Worm (Caenorhabditis elegans) whole organism, young adult: ENCODE data around the gene cpg-9.

Source experiments
- B0035.1 ChIP-seq: sonication (generic microtip); optimal IDR thresholded peaks from 2 replicates; lab custom pipeline; 2016; ENCODE audit warnings: missing genetic modification characterization, mild to moderate bottlenecking, missing compliant biosample characterization, missing genotype, missing genetic modification reagents
- C17E4.6 ChIP-seq: fragments of 200-800 bp; sonication (Bioruptor generic); IDR thresholded peaks from 2 replicates; pipeline ENCODE4 v1.3.6; 2022; ENCODE audit warnings: missing genetic modification reagents, missing genetic modification characterization, missing compliant biosample characterization
- F37B4.10 ChIP-seq: fragments of 200-800 bp; sonication (Bioruptor generic); IDR thresholded peaks from 2 replicates; pipeline ENCODE4 v1.3.6; 2022; ENCODE audit warnings: missing genetic modification characterization, missing compliant biosample characterization
- F39B2.1 ChIP-seq: fragments of 200-800 bp; sonication (Bioruptor generic); IDR thresholded peaks from 2 replicates; pipeline ENCODE4 v1.3.6; 2022; ENCODE audit warnings: missing genetic modification reagents, missing genetic modification characterization, missing compliant biosample characterization
- F49E8.2 ChIP-seq: sonication (generic microtip); optimal IDR thresholded peaks from 3 replicates; lab custom pipeline; 2017; ENCODE audit warnings: missing genetic modification characterization, mild to moderate bottlenecking, missing compliant biosample characterization, antibody characterized with exemption, moderate library complexity; ENCODE audit not compliant: insufficient read depth
- F52B5.7 ChIP-seq: sonication (generic microtip); optimal IDR thresholded peaks from 2 replicates; lab custom pipeline; 2016; ENCODE audit warnings: mild to moderate bottlenecking, missing genetic modification characterization, missing compliant biosample characterization
- F57A8.1 ChIP-seq: fragments of 200-800 bp; sonication (Bioruptor generic); optimal IDR thresholded peaks from 2 replicates; lab custom pipeline; 2018; ENCODE audit warnings: mild to moderate bottlenecking, missing genetic modification characterization, moderate library complexity, missing compliant biosample characterization
- F57C9.4 ChIP-seq: sonication (generic microtip); optimal IDR thresholded peaks from 2 replicates; lab custom pipeline; 2017; ENCODE audit warnings: mild to moderate bottlenecking, missing genetic modification characterization, missing compliant biosample characterization
- K12H6.12 ChIP-seq: fragments of 200-800 bp; sonication (Bioruptor generic); optimal IDR thresholded peaks from 2 replicates; lab custom pipeline; 2018; ENCODE audit warnings: mild to moderate bottlenecking, missing genetic modification characterization, missing compliant biosample characterization
- T07F8.4 ChIP-seq: sonication (generic microtip); optimal IDR thresholded peaks from 2 replicates; lab custom pipeline; 2016; ENCODE audit warnings: mild to moderate bottlenecking, missing genetic modification characterization, moderate library complexity, missing compliant biosample characterization
- Y53F4B.3 ChIP-seq: fragments of 200-800 bp; sonication (Bioruptor generic); IDR thresholded peaks from 2 replicates; pipeline ENCODE4 v1.3.6; 2022; ENCODE audit warnings: missing genetic modification reagents, missing genetic modification characterization, missing compliant biosample characterization
- Y56A3A.18 ChIP-seq: fragments of 200-800 bp; sonication (Bioruptor generic); IDR thresholded peaks from 2 replicates; pipeline ENCODE4 v1.3.6; 2022; ENCODE audit warnings: missing genetic modification reagents, missing genetic modification characterization, missing compliant biosample characterization
- ZK185.1 ChIP-seq: sonication (generic microtip); optimal IDR thresholded peaks from 2 replicates; lab custom pipeline; 2016; ENCODE audit warnings: mild to moderate bottlenecking, missing genetic modification characterization, missing compliant biosample characterization; ENCODE audit not compliant: poor library complexity, severe bottlenecking
- atf-7 ChIP-seq: sonication (generic microtip); optimal IDR thresholded peaks from 2 replicates; lab custom pipeline; 2017; ENCODE audit warnings: mild to moderate bottlenecking, missing genetic modification characterization, missing compliant biosample characterization
- athp-1 ChIP-seq: sonication (generic microtip); optimal IDR thresholded peaks from 2 replicates; lab custom pipeline; 2017; ENCODE audit warnings: mild to moderate bottlenecking, missing genetic modification characterization, missing compliant biosample characterization
- attf-5 ChIP-seq: fragments of 200-800 bp; sonication (Bioruptor generic); optimal IDR thresholded peaks from 2 replicates; lab custom pipeline; 2018; ENCODE audit warnings: mild to moderate bottlenecking, missing genetic modification characterization, missing compliant biosample characterization
- ccch-3 ChIP-seq: fragments of 200-800 bp; sonication (Bioruptor generic); optimal IDR thresholded peaks from 2 replicates; lab custom pipeline; 2018; ENCODE audit warnings: mild to moderate bottlenecking, missing genetic modification characterization, missing compliant biosample characterization
- ceh-91 ChIP-seq: fragments of 200-800 bp; sonication (Bioruptor generic); IDR thresholded peaks from 2 replicates; pipeline ENCODE4 v1.3.6; 2022; ENCODE audit warnings: missing genetic modification reagents, missing genetic modification characterization, missing compliant biosample characterization
- die-1 ChIP-seq: sonication (generic microtip); optimal IDR thresholded peaks from 2 replicates; lab custom pipeline; 2016; ENCODE audit warnings: missing genotype, mild to moderate bottlenecking, missing genetic modification characterization, missing compliant biosample characterization
- dox-1 ChIP-seq: fragments of 200-800 bp; sonication (Bioruptor generic); IDR thresholded peaks from 2 replicates; pipeline ENCODE4 v1.3.6; 2022; ENCODE audit warnings: missing genetic modification reagents, missing genetic modification characterization, missing compliant biosample characterization
- efl-1 ChIP-seq: fragments of 150-350 bp; optimal IDR thresholded peaks from 2 replicates; lab custom pipeline; 2014; ENCODE audit warnings: missing biosample characterization, missing genetic modification reagents, missing genetic modification characterization
- egl-18 ChIP-seq: fragments of 200-800 bp; sonication (Bioruptor generic); IDR thresholded peaks from 2 replicates; pipeline ENCODE4 v1.3.6; 2022; ENCODE audit warnings: missing genetic modification reagents, missing genetic modification characterization, missing compliant biosample characterization
- egl-44 ChIP-seq: fragments of 200-800 bp; sonication (Bioruptor generic); IDR thresholded peaks from 2 replicates; pipeline ENCODE4 v1.3.6; 2022; ENCODE audit warnings: missing genetic modification reagents, missing genetic modification characterization, missing compliant biosample characterization
- egrh-3 ChIP-seq: fragments of 200-800 bp; sonication (Bioruptor generic); IDR thresholded peaks from 2 replicates; pipeline ENCODE4 v1.3.6; 2022; ENCODE audit warnings: missing genetic modification reagents, missing genetic modification characterization, missing compliant biosample characterization
- madf-10 ChIP-seq: sonication (generic microtip); optimal IDR thresholded peaks from 2 replicates; lab custom pipeline; 2016; ENCODE audit warnings: mild to moderate bottlenecking, missing genetic modification characterization, missing compliant biosample characterization
- nfya-2 ChIP-seq: fragments of 200-800 bp; sonication (Bioruptor generic); IDR thresholded peaks from 2 replicates; pipeline ENCODE4 v1.3.6; 2022; ENCODE audit warnings: missing genetic modification reagents, missing genetic modification characterization, missing compliant biosample characterization
- nhr-120 ChIP-seq: fragments of 200-800 bp; sonication (Bioruptor generic); IDR thresholded peaks from 2 replicates; pipeline ENCODE4 v1.3.6; 2022; ENCODE audit warnings: missing genetic modification characterization, missing compliant biosample characterization
- rec-8 ChIP-seq, 2 experiments: sonication (generic microtip); optimal IDR thresholded peaks; 2 replicates each; lab custom pipeline; 2016; ENCODE audit warnings: mild to moderate bottlenecking in 2 of 2, missing genetic modification characterization in 2 of 2, missing genetic modification reagents in 2 of 2, missing genotype in 2 of 2, missing biosample characterization in 1 of 2, missing compliant biosample characterization in 1 of 2, moderate library complexity in 1 of 2
- repo-1 ChIP-seq: sonication (generic microtip); optimal IDR thresholded peaks from 2 replicates; lab custom pipeline; 2017; ENCODE audit warnings: mild to moderate bottlenecking, missing genetic modification characterization, missing compliant biosample characterization
- sea-2 ChIP-seq: fragments of 200-800 bp; sonication (Bioruptor generic); IDR thresholded peaks from 2 replicates; pipeline ENCODE4 v1.3.6; 2022; ENCODE audit warnings: missing genetic modification characterization, missing compliant biosample characterization
- snpc-4 ChIP-seq, 5 experiments: fragments of 150-350 bp in 1 of 5; sonication (generic microtip) in 4 of 5; optimal IDR thresholded peaks; 2 replicates each; lab custom pipeline; 2014 to 2018; ENCODE audit warnings: missing genetic modification characterization in 5 of 5, missing biosample characterization in 3 of 5, antibody characterized with exemption in 2 of 5, mild to moderate bottlenecking in 2 of 5, missing compliant biosample characterization in 2 of 5, missing genotype in 2 of 5, moderate library complexity in 2 of 5, missing genetic modification reagents in 1 of 5
- sptf-2 ChIP-seq: fragments of 200-800 bp; sonication (Bioruptor generic); optimal IDR thresholded peaks from 2 replicates; lab custom pipeline; 2018; ENCODE audit warnings: mild to moderate bottlenecking, missing genetic modification characterization, missing compliant biosample characterization
- tbp1 ChIP-seq: fragments of 200-800 bp; sonication (Bioruptor generic); optimal IDR thresholded peaks from 2 replicates; lab custom pipeline; 2018; ENCODE audit warnings: mild to moderate bottlenecking, missing genetic modification characterization, missing compliant biosample characterization
- tlf-1 ChIP-seq: fragments of 200-800 bp; sonication (Bioruptor generic); optimal IDR thresholded peaks from 2 replicates; lab custom pipeline; 2018; ENCODE audit warnings: mild to moderate bottlenecking, missing genetic modification characterization, missing compliant biosample characterization
- zfh-2 ChIP-seq: fragments of 200-800 bp; sonication (Bioruptor generic); conservative IDR thresholded peaks from 2 replicates; pipeline ENCODE4 v1.3.6; 2022; ENCODE audit warnings: missing genetic modification reagents, missing genetic modification characterization, missing compliant biosample characterization
- ztf-18 ChIP-seq: sonication (generic microtip); optimal IDR thresholded peaks from 2 replicates; lab custom pipeline; 2016; ENCODE audit warnings: missing genotype, mild to moderate bottlenecking, missing genetic modification characterization, missing compliant biosample characterization
- ztf-3 ChIP-seq: fragments of 200-800 bp; sonication (Bioruptor generic); optimal IDR thresholded peaks from 2 replicates; lab custom pipeline; 2018; ENCODE audit warnings: mild to moderate bottlenecking, missing genetic modification characterization, missing compliant biosample characterization
- ztf-6 ChIP-seq: fragments of 200-800 bp; sonication (Bioruptor generic); IDR thresholded peaks from 2 replicates; pipeline ENCODE4 v1.3.6; 2022; ENCODE audit warnings: missing genetic modification reagents, missing genetic modification characterization, missing compliant biosample characterization

The cpg-9 gene

DNA sequence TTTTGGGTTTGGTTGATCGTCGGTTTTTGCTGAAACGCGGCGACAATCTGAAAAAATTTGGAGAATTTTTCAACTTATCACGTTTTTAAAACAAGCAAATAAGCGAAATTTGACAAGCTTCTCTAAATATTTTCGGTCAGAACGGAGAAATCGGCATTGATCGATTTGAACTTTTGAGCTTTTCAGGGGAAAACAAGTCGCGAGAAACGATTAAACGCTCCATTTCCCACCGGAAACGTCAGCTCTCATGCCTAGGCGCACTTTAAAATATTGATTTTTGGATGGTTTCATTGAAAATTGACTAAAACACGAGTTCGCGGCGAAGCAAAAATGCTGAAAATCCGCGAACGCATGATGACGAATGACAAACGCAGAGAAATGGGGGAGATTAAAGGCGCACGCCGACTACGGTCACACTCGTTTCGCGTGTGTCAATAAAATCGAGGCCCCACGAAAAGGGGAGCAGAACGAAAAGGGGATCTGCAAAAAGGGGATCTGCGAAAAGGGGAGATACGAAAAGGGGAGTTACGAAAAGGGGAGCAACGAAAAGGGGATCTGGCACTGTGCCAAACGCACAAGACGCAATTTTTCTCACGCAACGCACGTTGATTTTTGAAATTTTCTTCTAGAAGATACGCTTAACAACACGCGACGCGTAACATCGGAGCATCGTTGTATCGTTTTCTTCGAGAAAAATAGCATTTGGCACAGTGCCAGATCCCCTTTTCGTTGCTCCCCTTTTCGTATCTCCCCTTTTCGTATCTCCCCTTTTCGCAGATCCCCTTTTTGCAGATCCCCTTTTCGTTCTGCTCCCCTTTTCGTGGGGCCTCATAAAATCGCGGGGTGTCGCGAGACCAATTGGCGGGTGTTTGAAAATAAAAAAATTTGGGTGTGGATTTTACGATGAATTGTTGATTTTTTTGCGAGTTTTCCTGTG, 19.7 kb downstream of the cpg-9 start, which contains the start of gene eel-1 (continued):
- peak; percentile 35 for TF ChIP-seq sptf-2
- peak; percentile 94 for TF ChIP-seq madf-10 (tag; lab: Kevin White, UChicago)
- TF ChIP-seq ztf-6 (GFP tag; lab: Robert Waterston, UW), result peak; percentile 97
- TF ChIP-seq atf-7 (tag; lab: Kevin White, UChicago), result peak; percentile 87
- TF ChIP-seq athp-1, result peak; percentile 92
- peak; percentile 91 for TF ChIP-seq K12H6.12
- TF ChIP-seq attf-5 (GFP tag; lab: Kevin White, UChicago), result peak; percentile 96
- peak; percentile 98 for TF ChIP-seq C17E4.6 (GFP tag; lab: Robert Waterston, UW)
- peak; percentile 84 for TF ChIP-seq egrh-3 (GFP tag; lab: Robert Waterston, UW)
- peak; percentile 98 for TF ChIP-seq Y56A3A.18 (GFP tag; lab: Robert Waterston, UW)
- TF ChIP-seq F52B5.7 (tag; lab: Kevin White, UChicago), result peak; percentile 86
- peak; percentile 96 for TF ChIP-seq egl-18 (GFP tag; lab: Robert Waterston, UW)
- TF ChIP-seq ztf-18 (tag; lab: Kevin White, UChicago), result peak; percentile 87
- peak; percentile 72; the same call in 1 of the 2 replicates for TF ChIP-seq F39B2.1
- TF ChIP-seq tlf-1 (GFP tag; lab: Kevin White, UChicago), result peak; percentile 94
- TF ChIP-seq tbp1 (GFP tag; lab: Kevin White, UChicago), result peak; percentile 74
- TF ChIP-seq ceh-91 (GFP tag; lab: Robert Waterston, UW), result peak; percentile 98
- peak; percentile 99 for TF ChIP-seq F37B4.10
- peak; percentile 46 to 87 for TF ChIP-seq rec-8 (tag; optimal IDR thresholded peaks at IDR 0.05; lab: Kevin White, UChicago)
- peak; percentile 75 for TF ChIP-seq snpc-4 (GFP tag; optimal IDR thresholded peaks at IDR 0.05; lab: Kevin White, UChicago)
- TF ChIP-seq snpc-4 (tag; optimal IDR thresholded peaks at IDR 0.05; lab: Kevin White, UChicago), result peak; percentile 2 to 75 (median 70)
- TF ChIP-seq egl-44 (GFP tag; lab: Robert Waterston, UW), result peak; percentile 98
- peak; percentile 97 for TF ChIP-seq nhr-120 (GFP tag; lab: Robert Waterston, UW)
- TF ChIP-seq die-1 (tag; lab: Kevin White, UChicago), result peak; percentile 75
- TF ChIP-seq ZK185.1, result peak; percentile 94
- TF ChIP-seq Y53F4B.3 (GFP tag; lab: Robert Waterston, UW), result peak; percentile 95
- peak; percentile 88 for TF ChIP-seq ccch-3 (GFP tag; lab: Kevin White, UChicago)
- TF ChIP-seq T07F8.4 (tag; lab: Kevin White, UChicago), result peak; percentile 85
- TF ChIP-seq efl-1 (GFP tag; lab: Kevin White, UChicago), result peak; percentile 83
- TF ChIP-seq B0035.1, result peak; percentile 79
- peak; percentile 47 for TF ChIP-seq F57A8.1 (GFP tag; lab: Kevin White, UChicago)
- TF ChIP-seq nfya-2 (GFP tag; lab: Robert Waterston, UW), result 0 out of 2 replicates have a peak, but pooled peaks have one; percentile 82
- peak; percentile 34 for TF ChIP-seq F57C9.4
- TF ChIP-seq ztf-3 (GFP tag; lab: Kevin White, UChicago), result peak; percentile 71
- peak; percentile 99 for TF ChIP-seq dox-1 (GFP tag; lab: Robert Waterston, UW)
- peak; percentile 73 for TF ChIP-seq F49E8.2
- peak; percentile 96 for TF ChIP-seq sea-2 (GFP tag; lab: Robert Waterston, UW)

DNA sequence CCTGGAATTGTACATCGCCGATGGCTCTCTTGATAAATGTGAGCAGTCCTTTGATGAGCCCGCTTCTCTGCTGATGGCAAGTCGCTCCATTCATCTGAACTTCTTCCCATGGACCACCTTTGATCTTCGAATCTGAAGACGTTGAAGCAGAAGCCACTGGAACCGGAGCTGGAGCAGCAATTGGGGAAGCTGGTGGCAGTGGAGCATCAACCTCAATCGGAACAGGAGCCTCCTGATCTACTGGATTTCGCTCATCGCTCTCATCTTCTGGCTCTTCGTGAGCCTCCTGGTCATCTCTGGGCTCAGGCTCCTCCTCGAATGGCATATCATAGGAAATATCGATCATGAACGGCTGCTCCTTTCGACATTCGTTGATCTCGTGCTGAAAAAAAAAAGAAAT, 23.1 kb downstream of the cpg-9 start:
- TF ChIP-seq nfya-2 (GFP tag; lab: Robert Waterston, UW) (no peak), repo-1 (tag; lab: Kevin White, UChicago) (peak; percentile 20), ztf-3 (GFP tag; lab: Kevin White, UChicago) (no peak), zfh-2 (peak; percentile 56)
